Worm (Caenorhabditis elegans): ENCODE data around the gene letm-1.

- TF ChIP-seq snpc-4 (tag; optimal IDR thresholded peaks at IDR 0.05) = no peak
- no peak for TF ChIP-seq nhr-2 (tag; optimal IDR thresholded peaks at IDR 0.05)
- TF ChIP-seq mep-1 (tag; optimal IDR thresholded peaks at IDR 0.05) = no peak
- no peak for TF ChIP-seq tbx-8 (GFP tag; optimal IDR thresholded peaks at IDR 0.05)
- TF ChIP-seq pha-4 (tag; optimal IDR thresholded peaks at IDR 0.05) = no peak
- no peak for TF ChIP-seq unc-62 (GFP tag; optimal IDR thresholded peaks at IDR 0.05)
- no peak for TF ChIP-seq nhr-237 (tag; optimal IDR thresholded peaks at IDR 0.05)
- TF ChIP-seq elt-3 (tag; optimal IDR thresholded peaks at IDR 0.05) = no peak
- TF ChIP-seq M03D4.4 (tag; optimal IDR thresholded peaks at IDR 0.05) = no peak
- no peak for TF ChIP-seq ceh-43 (GFP tag; optimal IDR thresholded peaks at IDR 0.05)
- TF ChIP-seq lsy-2 (tag; optimal IDR thresholded peaks at IDR 0.05) = no peak
Observed at ce11 chrV:13694103-13694502, 33.0 kb downstream of the letm-1 start.

Measured in whole organism, mixed stage, embryonic.